Worm (Caenorhabditis elegans): ENCODE results near the gene gcy-22.

The gcy-22 gene

DNA sequence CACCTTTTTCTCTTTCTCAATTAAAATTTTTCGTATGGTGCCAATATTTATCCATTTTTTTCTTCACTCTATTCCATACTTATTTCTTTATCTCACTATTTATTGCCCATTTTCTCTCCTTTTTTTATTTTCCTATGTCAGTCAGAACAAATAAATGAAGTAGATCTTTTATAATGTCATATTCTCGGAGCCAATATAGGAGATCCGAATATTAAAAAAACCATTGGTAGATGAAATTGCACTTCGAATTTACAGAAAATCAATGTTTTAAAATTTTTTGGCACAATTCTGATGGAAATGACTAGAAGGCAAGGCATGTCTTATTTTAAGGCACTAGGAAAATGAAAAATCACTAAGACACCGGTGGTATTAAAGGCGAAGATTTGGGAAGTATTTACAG, 34.2 kb downstream of the gcy-22 start:
- TF ChIP-seq dsc-1 (tag; optimal IDR thresholded peaks at IDR 0.05): no peak
- TF ChIP-seq unc-98 (GFP tag; IDR thresholded peaks at IDR 0.05): no peak
- TF ChIP-seq nhr-19 (GFP tag; conservative IDR thresholded peaks at IDR 0.05): no peak
- TF ChIP-seq blmp-1 (tag; optimal IDR thresholded peaks at IDR 0.05): no peak
- no peak for TF ChIP-seq nhr-47 (tag; optimal IDR thresholded peaks at IDR 0.05)
- no peak for TF ChIP-seq nhr-12 (tag; optimal IDR thresholded peaks at IDR 0.05)
- TF ChIP-seq sox-4 (tag; optimal IDR thresholded peaks at IDR 0.05): no peak
- TF ChIP-seq hlh-17 (GFP tag; optimal IDR thresholded peaks at IDR 0.05; ENCODE audit: borderline replicate concordance): no peak
- no peak for TF ChIP-seq nhr-84 (tag; optimal IDR thresholded peaks at IDR 0.05)
- no peak for TF ChIP-seq C16A3.4 (tag; optimal IDR thresholded peaks at IDR 0.05)
- no peak for TF ChIP-seq lin-39 (tag; optimal IDR thresholded peaks at IDR 0.05)

DNA sequence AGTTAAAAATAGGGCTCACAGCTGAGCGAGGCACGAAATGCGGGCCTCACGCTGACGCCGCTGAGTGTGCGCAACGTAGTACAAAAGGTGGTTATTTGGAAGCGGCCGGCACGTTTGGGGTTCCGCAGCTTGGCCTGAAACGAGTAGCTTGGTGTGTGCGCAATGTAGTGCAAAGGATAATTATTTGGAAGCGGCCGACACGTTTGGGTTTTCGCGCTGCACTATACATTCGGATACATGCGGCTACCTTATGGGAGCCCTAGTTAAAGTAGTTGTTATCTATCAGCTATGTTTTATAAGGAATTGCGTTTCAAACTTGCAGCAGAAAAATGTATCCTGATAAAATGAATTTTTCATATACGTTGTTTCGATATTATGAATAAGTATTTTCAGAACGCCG, 34.9 kb downstream of the gcy-22 start, which contains the start of gene Y44A6D.1:
Gene Y44A6D.1, minus strand, starts transcription at position 23 of the 400 bp plus-strand sequence.
- TF ChIP-seq unc-62 (GFP tag; optimal IDR thresholded peaks at IDR 0.05) (no peak), skn-1 (tag; optimal IDR thresholded peaks at IDR 0.05) (no peak), lir-3 (tag; optimal IDR thresholded peaks at IDR 0.05; ENCODE audit: poor library complexity) (no peak), nhr-11 (tag; optimal IDR thresholded peaks at IDR 0.05) (no peak), grh-1 (GFP tag; IDR thresholded peaks at IDR 0.05) (peak; percentile 24; the same call in 1 of the 2 replicates), snpc-4 (tag; optimal IDR thresholded peaks at IDR 0.05) (peak; percentile 61), nhr-47 (tag; optimal IDR thresholded peaks at IDR 0.05) (peak; percentile 14), blmp-1 (tag; optimal IDR thresholded peaks at IDR 0.05) (no peak)

DNA sequence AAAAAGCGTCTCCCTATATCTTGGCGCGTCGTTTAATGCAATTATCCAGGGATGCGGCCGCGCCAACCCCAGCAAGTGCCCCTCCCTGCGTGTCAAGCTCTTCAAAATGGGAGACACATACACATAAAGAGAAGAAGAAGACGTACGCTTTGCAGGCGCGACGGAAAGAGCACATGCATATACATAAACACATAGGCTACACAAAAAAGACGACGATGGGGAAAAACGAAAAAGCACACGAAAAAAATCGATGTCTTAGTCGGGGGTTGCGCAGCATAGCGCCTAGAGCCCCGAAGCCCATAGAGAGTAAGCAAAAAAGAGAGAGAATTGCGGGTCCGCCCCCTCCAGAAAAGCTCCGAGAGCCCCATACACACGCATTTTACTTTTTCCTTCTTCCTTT, 35.8 kb downstream of the gcy-22 start, which contains the start of gene tpan-1:
Gene tpan-1, plus strand, starts transcription at position 398 of the 400 bp plus-strand sequence.
- no peak for TF ChIP-seq Y116A8C.19 (tag; optimal IDR thresholded peaks at IDR 0.05; ENCODE audit: borderline replicate concordance)
- TF ChIP-seq lin-39 (tag; optimal IDR thresholded peaks at IDR 0.05): no peak
- peak; percentile 68 for TF ChIP-seq nhr-71 (tag; optimal IDR thresholded peaks at IDR 0.05)
- peak; percentile 42 for TF ChIP-seq irx-1 (tag; optimal IDR thresholded peaks at IDR 0.05)
- no peak for TF ChIP-seq aly-2 (tag; optimal IDR thresholded peaks at IDR 0.05)
- TF ChIP-seq sup-37 (GFP tag; optimal IDR thresholded peaks at IDR 0.05): no peak
- no peak for TF ChIP-seq blmp-1 (tag; optimal IDR thresholded peaks at IDR 0.05)
- no peak for TF ChIP-seq efl-3 (GFP tag; optimal IDR thresholded peaks at IDR 0.05)
- TF ChIP-seq fkh-8 (tag; optimal IDR thresholded peaks at IDR 0.05): peak; percentile 83
- TF ChIP-seq snu-23 (GFP tag; optimal IDR thresholded peaks at IDR 0.05): peak; percentile 58
- peak; percentile 34 for TF ChIP-seq snpc-4 (tag; optimal IDR thresholded peaks at IDR 0.05)
- TF ChIP-seq aha-1 (tag; optimal IDR thresholded peaks at IDR 0.05): no peak
- TF ChIP-seq nhr-76 (tag; optimal IDR thresholded peaks at IDR 0.05): no peak
- TF ChIP-seq nhr-20 (tag; optimal IDR thresholded peaks at IDR 0.05): peak; percentile 7
- peak; percentile 4 for TF ChIP-seq ceh-8 (GFP tag; optimal IDR thresholded peaks at IDR 0.05)
- no peak for TF ChIP-seq hlh-4 (tag; optimal IDR thresholded peaks at IDR 0.05)
- no peak for TF ChIP-seq nhr-85 (tag)
- TF ChIP-seq nhr-84 (tag; optimal IDR thresholded peaks at IDR 0.05): no peak
- peak; percentile 58 for TF ChIP-seq swsn-7 (tag; optimal IDR thresholded peaks at IDR 0.05)
- TF ChIP-seq C34B4.2 (tag; optimal IDR thresholded peaks at IDR 0.05): no peak
- peak; percentile 82 for TF ChIP-seq fkh-10 (GFP tag; optimal IDR thresholded peaks at IDR 0.05)
- no peak for TF ChIP-seq elt-2 (tag; optimal IDR thresholded peaks at IDR 0.05)
- peak in 1 of 2 experiments; percentile 45 for TF ChIP-seq lin-35 (GFP tag; optimal IDR thresholded peaks at IDR 0.05)
- TF ChIP-seq egl-13 (tag; optimal IDR thresholded peaks at IDR 0.05): peak; percentile 43
- TF ChIP-seq xbp-1 (tag; optimal IDR thresholded peaks at IDR 0.05): peak; percentile 43
- TF ChIP-seq F16B12.6 (tag; optimal IDR thresholded peaks at IDR 0.05): no peak
- peak in 1 of 3 experiments; percentile 27 for TF ChIP-seq dpl-1 (GFP tag; optimal IDR thresholded peaks at IDR 0.05)
- no peak for TF ChIP-seq ets-5 (GFP tag; IDR thresholded peaks at IDR 0.05)
- TF ChIP-seq efl-1 (optimal IDR thresholded peaks at IDR 0.05): peak; percentile 7 to 9
- peak; percentile 1 to 83 for TF ChIP-seq efl-1 (GFP tag; optimal IDR thresholded peaks at IDR 0.05 in 1 of 2)
- TF ChIP-seq ztf-4 (tag; optimal IDR thresholded peaks at IDR 0.05): no peak
- peak in 1 of 2 experiments; percentile 38 for TF ChIP-seq mdl-1 (tag; optimal IDR thresholded peaks at IDR 0.05)
- TF ChIP-seq lin-13 (GFP tag; optimal IDR thresholded peaks at IDR 0.05): no peak
- no peak for TF ChIP-seq tlp-1 (tag; optimal IDR thresholded peaks at IDR 0.05)
- no peak for TF ChIP-seq mef-2 (tag; optimal IDR thresholded peaks at IDR 0.05)
- no peak for TF ChIP-seq pag-3 (tag; optimal IDR thresholded peaks at IDR 0.05; ENCODE audit: borderline replicate concordance, insufficient read depth)
- TF ChIP-seq C16A3.4 (tag; optimal IDR thresholded peaks at IDR 0.05): no peak
- no peak for TF ChIP-seq rnt-1 (tag; optimal IDR thresholded peaks at IDR 0.05)
